Worm (Caenorhabditis elegans): ENCODE data around the gene cdf-2.

cdf-2 gene

ce11 chrX:12509334-12509944, 42.7 kb upstream of the cdf-2 start:
- TF ChIP-seq fkh-2 (tag; optimal IDR thresholded peaks at IDR 0.05) (no peak), nhr-28 (tag; optimal IDR thresholded peaks at IDR 0.05) (no peak), elt-1 (tag; optimal IDR thresholded peaks at IDR 0.05) (peak; percentile 61), lin-15B (tag; optimal IDR thresholded peaks at IDR 0.05) (no peak), nhr-12 (tag; optimal IDR thresholded peaks at IDR 0.05) (no peak), ceh-9 (tag; optimal IDR thresholded peaks at IDR 0.05) (no peak), ama-1 (optimal IDR thresholded peaks at IDR 0.05) (peak; percentile 15), skn-1 (tag; optimal IDR thresholded peaks at IDR 0.05) (peak; percentile 26), lsy-12 (tag; optimal IDR thresholded peaks at IDR 0.05) (no peak), fkh-10 (GFP tag; optimal IDR thresholded peaks at IDR 0.05) (no peak), jun-1 (tag; optimal IDR thresholded peaks at IDR 0.05) (peak; percentile 48), mdl-1 (tag; optimal IDR thresholded peaks at IDR 0.05) (no peak), nhr-77 (tag; optimal IDR thresholded peaks at IDR 0.05) (no peak), elt-2 (tag; optimal IDR thresholded peaks at IDR 0.05) (peak; percentile 99), nfya-1 (tag; optimal IDR thresholded peaks at IDR 0.05; ENCODE audit: insufficient read depth) (peak; percentile 37), ceh-82 (tag; optimal IDR thresholded peaks at IDR 0.05) (no peak), pha-4 (tag; optimal IDR thresholded peaks at IDR 0.05) (peak; percentile 76), aly-2 (tag; optimal IDR thresholded peaks at IDR 0.05) (no peak), egl-27 (tag; optimal IDR thresholded peaks at IDR 0.05) (no peak), nhr-237 (tag; optimal IDR thresholded peaks at IDR 0.05) (no peak), daf-12 (tag; optimal IDR thresholded peaks at IDR 0.05) (no peak), zag-1 (tag; optimal IDR thresholded peaks at IDR 0.05) (no peak), elt-3 (tag; optimal IDR thresholded peaks at IDR 0.05) (peak in 1 of 3 experiments; percentile 44), nhr-43 (tag; optimal IDR thresholded peaks at IDR 0.05; ENCODE audit: poor library complexity, severe bottlenecking) (peak; percentile 55), eor-1 (tag; optimal IDR thresholded peaks at IDR 0.05) (no peak), nhr-67 (tag; optimal IDR thresholded peaks at IDR 0.05) (no peak), sea-2 (GFP tag; optimal IDR thresholded peaks at IDR 0.05) (no peak), lin-39 (tag; optimal IDR thresholded peaks at IDR 0.05) (peak; percentile 21), snpc-4 (tag; optimal IDR thresholded peaks at IDR 0.05) (peak; percentile 18), unc-39 (tag; optimal IDR thresholded peaks at IDR 0.05) (no peak), tbx-2 (tag; optimal IDR thresholded peaks at IDR 0.05) (no peak), mml-1 (tag; optimal IDR thresholded peaks at IDR 0.05) (no peak), nhr-25 (tag; optimal IDR thresholded peaks at IDR 0.05) (peak; percentile 50), nhr-11 (tag; optimal IDR thresholded peaks at IDR 0.05) (no peak), pqm-1 (tag; optimal IDR thresholded peaks at IDR 0.05) (peak; percentile 92), fos-1 (tag; optimal IDR thresholded peaks at IDR 0.05) (no peak), nhr-76 (tag; optimal IDR thresholded peaks at IDR 0.05) (no peak), ztf-4 (tag; optimal IDR thresholded peaks at IDR 0.05) (no peak), nhr-23 (tag; optimal IDR thresholded peaks at IDR 0.05) (peak; percentile 72), ceh-16 (tag; optimal IDR thresholded peaks at IDR 0.05) (no peak), egl-5 (tag; optimal IDR thresholded peaks at IDR 0.05) (peak; percentile 88), unc-62 (GFP tag; optimal IDR thresholded peaks at IDR 0.05) (no peak), R02D3.7 (tag; optimal IDR thresholded peaks at IDR 0.05) (no peak)

DNA sequence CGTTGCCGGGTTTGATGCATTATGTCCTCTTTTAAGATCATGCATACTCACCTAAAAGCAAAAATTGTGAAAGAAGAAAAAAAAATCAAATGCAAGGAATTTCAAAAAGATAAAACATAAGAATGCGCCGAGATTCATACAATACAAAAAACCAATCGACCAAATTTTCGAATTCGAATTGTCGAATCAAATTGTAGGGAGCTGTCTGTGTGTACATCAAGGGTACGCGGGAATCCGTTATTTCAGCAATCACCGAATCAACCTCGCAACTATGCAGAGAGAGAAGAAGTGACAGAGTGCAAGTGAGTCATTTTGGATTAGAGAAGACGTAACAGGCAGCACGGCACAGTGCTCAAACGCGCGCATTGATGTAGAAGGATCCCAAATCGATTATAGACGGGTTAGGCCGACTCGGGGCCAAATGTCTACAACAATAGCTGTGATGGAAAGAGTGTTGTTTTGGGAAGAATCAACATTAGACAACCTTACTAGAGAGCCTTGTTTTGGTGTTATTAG, 36.6 kb upstream of the cdf-2 start, which contains the start of gene sdz-19:
Gene sdz-19, minus strand, starts transcription at position 51 of the 516 bp plus-strand sequence.
- TF ChIP-seq lsy-12 (tag; optimal IDR thresholded peaks at IDR 0.05) (peak; percentile 19), sea-2 (GFP tag; optimal IDR thresholded peaks at IDR 0.05) (no peak)
